Fruit fly (Drosophila melanogaster) Kc167 (cell line): Measurements from ENCODE around the gene CG31104.

Source experiments
- Myc ChIP-seq: fragments of >200 bp; optimal IDR thresholded peaks from 2 replicates; lab custom pipeline; 2017; ENCODE audit warnings: missing external identifiers
- Sin3A ChIP-seq: fragments of >200 bp; optimal IDR thresholded peaks from 2 replicates; lab custom pipeline; 2018; ENCODE audit warnings: missing external identifiers
- h ChIP-seq: fragments of >200 bp; optimal IDR thresholded peaks from 3 replicates; lab custom pipeline; 2018; ENCODE audit warnings: missing external identifiers
- insv ChIP-seq: fragments of >200 bp; optimal IDR thresholded peaks from 3 replicates; lab custom pipeline; 2018; ENCODE audit warnings: missing external identifiers
- psq ChIP-seq: fragments of >200 bp; optimal IDR thresholded peaks from 2 replicates; lab custom pipeline; 2017; ENCODE audit warnings: missing external identifiers
- ttk ChIP-seq: sonication (Bioruptor generic); optimal IDR thresholded peaks from 2 replicates; lab custom pipeline; 2017; ENCODE audit warnings: missing external identifiers

CG31104 gene

DNA sequence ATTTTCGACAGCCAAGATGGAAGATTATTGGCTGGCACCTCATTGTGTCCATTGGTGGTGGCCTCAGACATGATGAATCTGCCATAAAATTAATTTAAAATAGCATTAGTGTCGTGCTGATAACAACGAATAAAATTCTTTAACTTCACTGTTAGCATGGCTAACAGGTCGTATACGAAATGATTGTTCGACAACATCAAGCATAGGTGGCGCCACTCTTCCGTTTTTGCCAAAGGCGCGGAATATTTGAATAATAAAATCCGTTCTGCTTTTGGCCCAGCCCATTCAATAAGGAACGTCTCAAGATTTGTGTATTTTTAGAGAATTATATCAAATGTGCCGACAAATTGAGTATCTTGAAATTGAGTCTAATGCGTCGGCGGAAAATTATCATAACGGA lies 27.3 kb downstream of the CG31104 start:
- TF ChIP-seq ttk, result no peak
- no peak for TF ChIP-seq Sin3A
- no peak for TF ChIP-seq psq (lab: Kevin White, UChicago)
- no peak for TF ChIP-seq insv (lab: Kevin White, UChicago)
- no peak for TF ChIP-seq Myc (lab: Kevin White, UChicago)
- no peak for TF ChIP-seq h (lab: Kevin White, UChicago)

DNA sequence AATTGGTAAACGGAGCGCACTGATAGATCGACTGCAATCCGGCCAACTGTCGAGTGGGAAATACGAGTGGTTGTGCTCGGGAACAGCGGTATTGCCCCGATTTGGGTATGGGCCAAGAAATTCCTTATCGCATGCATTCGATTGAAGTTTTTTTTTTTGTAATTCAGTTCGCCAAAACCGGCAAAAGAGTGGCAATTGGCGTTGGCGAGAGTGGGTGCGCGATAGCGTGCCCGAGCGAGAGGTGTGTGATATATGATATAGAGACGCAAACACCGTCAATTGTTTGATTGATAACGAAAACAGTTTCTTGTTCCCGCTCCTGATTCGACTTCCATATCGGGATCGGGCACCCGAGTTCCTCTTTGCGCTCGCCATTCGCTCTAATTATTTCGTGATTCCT lies 28.5 kb downstream of the CG31104 start, which contains the start of gene CG31087:
Gene CG31087 (minus strand): TSS at position 63 of the 400 bp plus-strand sequence.
- TF ChIP-seq h (lab: Kevin White, UChicago) (no peak), ttk (no peak), psq (lab: Kevin White, UChicago) (no peak), Sin3A (no peak), Myc (lab: Kevin White, UChicago) (no peak), insv (lab: Kevin White, UChicago) (no peak)

DNA sequence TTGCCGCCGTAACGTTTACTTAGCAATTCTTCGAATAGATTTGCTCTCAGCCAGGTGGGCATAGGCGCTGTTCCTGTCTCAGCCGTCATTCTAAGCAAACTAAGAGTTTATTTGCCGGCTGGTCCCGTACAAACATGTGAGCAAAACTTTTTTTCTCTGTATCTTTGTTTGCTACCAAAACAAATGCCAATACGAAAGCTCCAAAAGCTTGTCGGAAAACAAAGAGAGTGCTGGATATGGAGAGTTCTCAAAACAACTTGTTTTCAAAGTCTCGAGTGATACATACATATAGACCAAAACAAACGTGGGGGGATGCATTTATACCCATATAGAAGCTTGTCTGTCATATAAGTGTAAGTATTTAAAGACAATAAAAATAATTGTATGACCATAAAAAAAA lies 30.7 kb downstream of the CG31104 start, which contains the start of gene CG10559:
Gene CG10559 (minus strand): TSS at position 101 of the 400 bp plus-strand sequence.
- TF ChIP-seq h (lab: Kevin White, UChicago) (no peak), psq (lab: Kevin White, UChicago) (no peak), ttk (no peak), insv (lab: Kevin White, UChicago) (no peak)

DNA sequence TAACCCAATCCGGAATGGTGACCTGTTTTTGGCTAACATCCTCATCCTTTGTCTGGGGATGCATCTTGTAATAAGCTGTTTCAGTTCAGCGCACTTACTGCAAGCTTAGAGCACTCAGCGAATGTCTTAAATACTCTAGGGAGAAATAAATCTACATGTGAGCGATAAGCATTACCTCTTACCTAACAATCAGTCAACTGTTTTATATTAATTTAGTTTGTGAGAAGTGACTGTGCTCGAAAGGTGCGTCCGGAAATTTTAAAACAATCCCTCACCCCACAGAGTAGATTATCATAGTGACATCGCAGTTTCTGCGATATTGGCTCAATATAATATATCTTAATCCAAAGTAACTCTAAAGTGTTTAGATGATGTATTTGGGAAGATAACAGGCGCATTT lies 32.7 kb downstream of the CG31104 start, which contains the start of gene CG10553:
Gene CG10553 (minus strand): TSS at position 101 of the 400 bp plus-strand sequence.
- TF ChIP-seq Sin3A (no peak), psq (lab: Kevin White, UChicago) (no peak), ttk (no peak), Myc (lab: Kevin White, UChicago) (no peak), h (lab: Kevin White, UChicago) (no peak)

DNA sequence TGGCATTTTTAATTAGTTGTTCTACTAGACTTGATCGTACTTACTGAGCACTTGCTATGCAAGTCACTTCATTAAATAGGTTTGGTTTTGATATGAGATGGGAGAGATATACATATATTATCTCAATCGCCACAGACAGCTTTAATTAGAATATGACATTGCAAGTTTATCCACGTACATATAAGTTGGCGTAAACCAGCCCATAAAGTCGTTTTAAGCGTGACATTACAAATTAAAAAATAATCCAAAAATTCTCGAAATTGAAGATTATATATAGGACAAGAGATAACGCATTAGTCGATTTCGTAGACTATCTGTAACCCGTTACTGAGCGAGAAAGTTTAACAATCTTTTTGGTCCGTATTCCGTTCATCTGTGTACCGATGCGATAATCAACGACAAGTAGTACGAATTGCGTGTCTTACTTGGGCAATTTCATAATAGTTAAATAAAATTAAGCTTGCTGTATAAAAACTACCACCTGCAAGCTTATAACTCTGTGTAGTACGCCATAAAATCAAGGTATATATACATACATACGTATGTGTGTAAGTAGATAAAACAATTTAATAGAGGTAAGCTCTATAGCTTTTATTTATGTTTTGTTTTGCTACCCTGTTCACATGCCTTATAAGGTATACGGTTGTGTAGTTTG lies 34.9 kb downstream of the CG31104 start, which contains the start of gene CG10560:
Gene CG10560 (minus strand): TSS at position 51 of the 655 bp plus-strand sequence.
- TF ChIP-seq psq (lab: Kevin White, UChicago), result no peak
- TF ChIP-seq ttk, result no peak
- TF ChIP-seq insv (lab: Kevin White, UChicago), result no peak
- no peak for TF ChIP-seq h (lab: Kevin White, UChicago)
- TF ChIP-seq Myc (lab: Kevin White, UChicago), result no peak
- no peak for TF ChIP-seq Sin3A

DNA sequence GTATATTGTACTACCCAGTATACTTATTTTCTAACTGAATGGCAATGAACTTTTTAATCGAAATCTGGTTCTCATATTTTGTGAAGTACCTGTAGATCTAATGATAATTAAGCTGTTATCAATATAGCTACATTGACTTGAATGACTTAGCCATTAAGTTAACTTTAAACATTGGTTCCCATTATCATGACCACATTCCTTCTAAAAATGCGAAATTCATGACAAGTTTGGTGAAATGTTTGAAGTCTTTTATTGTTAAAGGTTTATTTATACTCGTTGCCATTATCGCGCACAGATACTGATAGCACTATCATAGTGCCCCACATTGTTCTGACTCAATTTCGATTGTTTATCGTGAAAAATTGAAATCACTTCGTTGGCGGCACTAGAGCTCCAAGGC lies 35.6 kb downstream of the CG31104 start:
- TF ChIP-seq ttk, result no peak
- TF ChIP-seq h (lab: Kevin White, UChicago), result no peak
- TF ChIP-seq insv (lab: Kevin White, UChicago), result no peak
- TF ChIP-seq Sin3A, result no peak
- TF ChIP-seq psq (lab: Kevin White, UChicago), result no peak
- TF ChIP-seq Myc (lab: Kevin White, UChicago), result no peak

DNA sequence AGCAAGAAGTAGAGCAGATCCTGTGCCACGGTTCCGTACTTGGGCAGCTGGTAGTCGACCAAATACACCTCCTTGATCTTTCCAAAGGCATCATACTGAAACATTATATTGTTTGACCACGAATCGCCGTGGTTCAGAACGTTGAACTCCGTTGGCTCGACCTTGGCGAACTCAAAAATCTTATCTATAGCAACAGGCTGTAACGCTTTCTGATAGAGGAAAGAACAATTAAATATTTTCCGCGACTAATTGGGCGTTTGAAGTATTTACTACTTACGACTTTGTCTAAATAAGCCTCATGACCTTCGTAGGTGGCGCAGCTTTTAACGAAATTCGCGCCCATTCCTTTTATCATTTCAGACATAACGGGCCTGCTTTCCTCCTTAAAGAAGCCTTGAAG lies 36.4 kb downstream of the CG31104 start:
- no peak for TF ChIP-seq psq (lab: Kevin White, UChicago)
- TF ChIP-seq insv (lab: Kevin White, UChicago), result no peak
- TF ChIP-seq h (lab: Kevin White, UChicago), result no peak
- no peak for TF ChIP-seq Myc (lab: Kevin White, UChicago)
- TF ChIP-seq Sin3A, result no peak
- TF ChIP-seq ttk, result no peak

DNA sequence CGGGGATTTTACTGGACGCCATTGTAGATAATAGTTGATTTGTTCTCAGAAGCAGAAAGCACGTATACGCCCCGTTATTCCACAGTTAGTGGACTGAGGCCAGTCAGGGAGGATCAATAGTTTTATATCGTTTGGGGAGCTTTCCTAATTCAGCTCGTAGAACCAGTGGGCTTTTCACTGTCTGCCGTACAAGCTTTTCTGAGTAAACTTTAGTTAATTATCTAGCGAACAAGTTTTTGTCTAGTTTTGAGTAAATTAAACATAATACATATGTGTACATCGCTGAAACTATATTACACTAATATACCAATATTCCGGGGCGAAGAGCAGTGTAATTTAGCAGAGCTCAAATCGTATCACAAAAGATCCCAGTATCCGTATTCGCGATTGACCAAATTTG lies 37.4 kb downstream of the CG31104 start, which contains the start of gene CG10562:
Gene CG10562 (minus strand): TSS at position 101 of the 400 bp plus-strand sequence.
- TF ChIP-seq h (lab: Kevin White, UChicago), result no peak
- no peak for TF ChIP-seq ttk
- no peak for TF ChIP-seq Myc (lab: Kevin White, UChicago)
- TF ChIP-seq psq (lab: Kevin White, UChicago), result no peak
- TF ChIP-seq Sin3A, result no peak
- TF ChIP-seq insv (lab: Kevin White, UChicago), result no peak

DNA sequence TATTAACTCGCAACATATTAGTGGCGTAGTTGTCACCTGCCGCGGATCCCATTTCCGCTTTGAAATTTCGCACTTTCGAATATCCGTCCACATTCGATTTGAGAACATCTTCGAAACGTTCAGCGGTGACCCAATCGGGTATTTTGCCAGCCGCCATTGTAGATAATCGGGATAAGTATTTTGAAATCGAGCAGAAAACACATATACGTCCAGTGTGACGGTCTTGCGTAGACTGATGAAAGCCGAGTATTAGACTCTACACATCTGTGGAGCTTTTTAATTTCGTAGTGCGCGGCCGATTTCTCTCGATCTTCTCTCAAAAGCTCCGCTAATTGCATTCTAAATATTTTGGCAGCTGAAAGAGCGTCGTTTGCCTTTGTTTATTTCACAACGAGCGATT lies 43.8 kb downstream of the CG31104 start, which contains the start of gene CHKov1:
Gene CHKov1 (minus strand): TSS at position 238 of the 400 bp plus-strand sequence.
- TF ChIP-seq ttk, result no peak
- TF ChIP-seq Sin3A, result no peak
- TF ChIP-seq psq (lab: Kevin White, UChicago), result no peak
- TF ChIP-seq insv (lab: Kevin White, UChicago), result no peak
- TF ChIP-seq h (lab: Kevin White, UChicago), result no peak
- no peak for TF ChIP-seq Myc (lab: Kevin White, UChicago)

DNA sequence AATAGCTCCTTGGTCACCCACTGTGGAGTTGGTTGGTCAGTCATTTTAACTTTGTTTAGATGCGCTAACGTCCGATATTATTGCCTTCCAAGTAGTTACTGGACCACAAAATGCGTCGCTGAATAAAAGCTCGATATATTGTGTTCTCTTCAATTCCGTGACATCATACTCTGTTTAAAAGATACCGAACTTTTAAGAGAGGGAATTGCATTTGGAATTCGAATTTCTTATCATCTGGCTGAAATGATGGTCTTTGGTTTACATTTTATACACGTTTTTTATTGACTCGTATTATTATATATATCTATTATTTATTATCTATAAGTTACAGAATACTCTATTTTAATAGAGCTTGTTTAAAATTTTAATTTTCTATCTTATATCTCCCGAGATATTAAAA lies 45.8 kb downstream of the CG31104 start, which contains the start of gene CHKov2:
Gene CHKov2 (minus strand): TSS at position 101 of the 400 bp plus-strand sequence.
- TF ChIP-seq Myc (lab: Kevin White, UChicago) (no peak), ttk (no peak), psq (lab: Kevin White, UChicago) (no peak), insv (lab: Kevin White, UChicago) (no peak), h (lab: Kevin White, UChicago) (no peak), Sin3A (no peak)

DNA sequence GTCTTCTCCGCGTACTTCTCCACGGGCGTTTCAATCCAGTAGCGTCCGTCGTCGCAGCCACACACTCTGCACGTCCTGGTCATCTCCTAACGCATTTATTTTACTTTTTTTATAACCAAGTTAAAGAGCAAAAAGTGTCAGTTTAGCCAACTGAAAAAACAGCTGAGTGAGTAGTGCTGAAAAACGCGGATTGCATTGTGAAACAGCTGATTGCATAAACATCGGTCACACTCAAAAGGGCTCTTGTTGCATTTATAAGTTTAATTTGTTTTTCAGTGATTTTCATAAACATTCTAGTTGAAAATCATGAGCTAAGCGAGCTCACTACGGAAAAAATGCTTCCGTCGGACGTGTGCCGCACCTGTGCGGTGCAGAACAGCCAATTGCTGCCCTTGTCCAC lies 49.8 kb downstream of the CG31104 start, which contains the start of the genes CG10669 and CG11902:
Gene CG10669 (minus strand): TSS at position 179 of the 400 bp plus-strand sequence.
Gene CG11902 (plus strand): TSS at position 193 of the 400 bp plus-strand sequence.
- no peak for TF ChIP-seq h (lab: Kevin White, UChicago)
- TF ChIP-seq Sin3A, result no peak
- no peak for TF ChIP-seq ttk
- no peak for TF ChIP-seq insv (lab: Kevin White, UChicago)
- TF ChIP-seq Myc (lab: Kevin White, UChicago), result no peak
- no peak for TF ChIP-seq psq (lab: Kevin White, UChicago)
